Fruit fly (Drosophila melanogaster): ENCODE results near the gene dgt2.
A peak's percentile ranks its signal among the peaks of the same experiment; 100 is the strongest.

DNA sequence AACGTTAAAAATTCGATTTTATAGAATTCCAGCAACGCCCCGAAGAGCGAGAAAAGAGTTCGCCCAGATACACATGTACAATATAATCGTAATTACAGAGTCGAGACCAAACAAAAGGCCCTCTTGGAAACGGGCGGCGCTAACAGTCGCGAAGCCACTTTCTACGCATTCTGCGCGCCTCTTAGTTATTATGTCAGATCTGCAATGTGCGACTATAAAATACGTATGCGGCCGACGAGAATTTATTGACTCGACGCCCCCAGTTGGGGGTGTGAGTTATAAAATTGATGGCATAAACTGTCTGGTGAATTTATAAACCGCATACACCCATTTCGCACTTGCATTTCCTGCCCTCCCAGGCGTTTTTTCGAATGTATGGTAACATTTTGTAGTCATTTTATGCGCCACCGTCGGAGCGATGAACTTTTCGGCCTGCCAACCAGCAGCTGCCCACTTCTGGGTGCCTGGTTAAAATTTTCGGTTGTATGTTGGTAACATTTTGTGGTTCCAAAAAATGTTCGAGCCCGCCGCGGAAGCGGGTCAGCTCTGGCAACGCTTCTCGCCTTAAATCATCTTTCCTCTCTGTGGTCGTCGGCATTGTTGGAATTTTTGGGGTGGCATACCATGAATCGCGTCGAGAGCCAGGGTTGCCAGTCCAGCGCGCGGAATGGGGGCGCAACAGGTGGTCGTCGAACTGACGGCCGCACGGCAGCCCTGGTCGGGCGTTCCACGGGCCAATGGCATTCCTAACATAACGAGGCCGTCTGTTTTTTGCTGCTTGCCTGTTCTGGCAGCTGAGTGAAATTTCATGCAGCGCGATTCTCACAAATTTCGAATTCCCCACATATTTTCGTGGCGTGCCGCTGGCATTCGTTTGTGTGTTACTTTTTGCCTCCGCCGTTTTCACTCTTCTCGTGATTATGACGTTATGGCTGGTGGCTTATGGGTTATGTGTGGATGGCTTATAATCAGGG is 22.2 kb downstream of the dgt2 start:
- peak; percentile 57 for TF ChIP-seq toe (GFP tag; optimal IDR thresholded peaks at IDR 0.05)
- TF ChIP-seq kay (GFP tag; ENCODE audit: borderline replicate concordance), result peak; percentile 95

All from whole organism, adult.